Worm (Caenorhabditis elegans): ENCODE measurements around the gene prcc-1.
A peak's percentile ranks its signal among the peaks of the same experiment; 100 is the strongest.

Gene prcc-1

ce11 chrIV:13096778-13097177, 3.2 kb upstream of the prcc-1 start:
- TF ChIP-seq elt-1 (tag; optimal IDR thresholded peaks at IDR 0.05) (no peak), sem-4 (tag; optimal IDR thresholded peaks at IDR 0.05) (no peak), nhr-129 (tag; optimal IDR thresholded peaks at IDR 0.05) (peak; percentile 27), nhr-237 (tag; optimal IDR thresholded peaks at IDR 0.05) (no peak)

- TF ChIP-seq nhr-6 (tag; optimal IDR thresholded peaks at IDR 0.05) (no peak), nhr-25 (tag; optimal IDR thresholded peaks at IDR 0.05) (no peak), ZK546.5 (tag; optimal IDR thresholded peaks at IDR 0.05) (no peak), fos-1 (tag; optimal IDR thresholded peaks at IDR 0.05) (no peak), blmp-1 (tag; optimal IDR thresholded peaks at IDR 0.05; ENCODE audit: insufficient read depth) (no peak), unc-55 (GFP tag; optimal IDR thresholded peaks at IDR 0.05) (no peak), Y55F3AM.14 (GFP tag; optimal IDR thresholded peaks at IDR 0.05) (no peak), nhr-11 (tag; optimal IDR thresholded peaks at IDR 0.05) (no peak), nhr-237 (tag; optimal IDR thresholded peaks at IDR 0.05) (no peak), lsy-2 (tag; optimal IDR thresholded peaks at IDR 0.05) (no peak), aly-2 (tag; optimal IDR thresholded peaks at IDR 0.05) (no peak), alr-1 (tag; optimal IDR thresholded peaks at IDR 0.05) (no peak), nhr-129 (tag; optimal IDR thresholded peaks at IDR 0.05) (no peak), unc-39 (tag; optimal IDR thresholded peaks at IDR 0.05) (no peak), ceh-16 (tag; optimal IDR thresholded peaks at IDR 0.05) (no peak)
These were observed 1.9 kb upstream of the prcc-1 start, which contains the start of gene rfc-3 for ce11 chrIV:13095462-13095861. rfc-3 (plus strand) TSS chrIV:13095762.

ce11 chrIV:13090967-13091366, 2.6 kb downstream of the prcc-1 start, which contains the start of gene col-132:
col-132 (minus strand) TSS chrIV:13091067.
- TF ChIP-seq blmp-1 (tag; optimal IDR thresholded peaks at IDR 0.05; ENCODE audit: insufficient read depth) (no peak), nhr-23 (tag; optimal IDR thresholded peaks at IDR 0.05) (no peak), unc-62 (GFP tag; optimal IDR thresholded peaks at IDR 0.05) (no peak), ztf-4 (tag; optimal IDR thresholded peaks at IDR 0.05) (no peak), dmd-4 (tag; optimal IDR thresholded peaks at IDR 0.05) (no peak), ceh-82 (tag; optimal IDR thresholded peaks at IDR 0.05) (no peak), unc-39 (tag; optimal IDR thresholded peaks at IDR 0.05) (no peak), zag-1 (tag; optimal IDR thresholded peaks at IDR 0.05) (no peak), mab-5 (tag; optimal IDR thresholded peaks at IDR 0.05) (no peak)

- TF ChIP-seq peb-1 (tag; optimal IDR thresholded peaks at IDR 0.05): no peak
- no peak for TF ChIP-seq ama-1 (optimal IDR thresholded peaks at IDR 0.05)
- TF ChIP-seq C34F6.9 (tag; optimal IDR thresholded peaks at IDR 0.05): no peak
- no peak for TF ChIP-seq sma-9 (GFP tag; optimal IDR thresholded peaks at IDR 0.05)
- no peak for TF ChIP-seq sma-9 (tag; optimal IDR thresholded peaks at IDR 0.05)
- no peak for TF ChIP-seq snpc-4 (tag; optimal IDR thresholded peaks at IDR 0.05)
- TF ChIP-seq ztf-11 (tag; optimal IDR thresholded peaks at IDR 0.05): no peak
- TF ChIP-seq skn-1 (tag; optimal IDR thresholded peaks at IDR 0.05): no peak
- no peak for TF ChIP-seq Y55F3AM.14 (GFP tag; optimal IDR thresholded peaks at IDR 0.05)
These were observed 3.8 kb downstream of the prcc-1 start for ce11 chrIV:13089671-13090242.

ce11 chrIV:13086705-13087104, 6.9 kb downstream of the prcc-1 start, which contains the start of gene spin-2:
spin-2 (plus strand) TSS chrIV:13087005.
- TF ChIP-seq ama-1 (optimal IDR thresholded peaks at IDR 0.05) (no peak), R02D3.7 (tag; optimal IDR thresholded peaks at IDR 0.05) (no peak), C34F6.9 (tag; optimal IDR thresholded peaks at IDR 0.05) (no peak), ztf-4 (tag; optimal IDR thresholded peaks at IDR 0.05) (no peak), ztf-11 (tag; optimal IDR thresholded peaks at IDR 0.05) (no peak), mab-5 (tag; optimal IDR thresholded peaks at IDR 0.05) (no peak), nhr-77 (tag; optimal IDR thresholded peaks at IDR 0.05) (no peak), snpc-4 (tag; optimal IDR thresholded peaks at IDR 0.05) (no peak), ZK546.5 (tag; optimal IDR thresholded peaks at IDR 0.05) (no peak), nhr-129 (tag; optimal IDR thresholded peaks at IDR 0.05) (no peak), nhr-237 (tag; optimal IDR thresholded peaks at IDR 0.05) (no peak), nhr-10 (tag; optimal IDR thresholded peaks at IDR 0.05) (no peak), sma-9 (GFP tag; optimal IDR thresholded peaks at IDR 0.05) (no peak), sma-9 (tag; optimal IDR thresholded peaks at IDR 0.05) (no peak), nhr-21 (tag; optimal IDR thresholded peaks at IDR 0.05) (no peak), unc-39 (tag; optimal IDR thresholded peaks at IDR 0.05) (no peak), unc-55 (GFP tag; optimal IDR thresholded peaks at IDR 0.05) (no peak), nhr-6 (tag; optimal IDR thresholded peaks at IDR 0.05) (no peak)
